Fruit fly (Drosophila melanogaster) whole organism, embryonic: ENCODE measurements around the gene CG42711.

ENCODE experiments used
- Aef1 ChIP-seq: fragments of 200-800 bp; sonication (Bioruptor generic); IDR thresholded peaks from 3 replicates; pipeline ENCODE4 v1.3.6; 2022; ENCODE audit warnings: missing biosample characterization, missing genetic modification characterization
- Atf-2 ChIP-seq: fragments of 200-800 bp; sonication (Bioruptor generic); optimal IDR thresholded peaks from 2 replicates; lab custom pipeline; 2016; ENCODE audit warnings: missing biosample characterization, missing genetic modification characterization
- C15 ChIP-seq: fragments of 200-800 bp; sonication (Bioruptor generic); IDR thresholded peaks from 3 replicates; pipeline ENCODE4 v1.3.6; 2022; ENCODE audit warnings: missing biosample characterization, missing genetic modification characterization
- CG10267 ChIP-seq: fragments of 200-800 bp; sonication (Bioruptor generic); optimal IDR thresholded peaks from 2 replicates; lab custom pipeline; 2018; ENCODE audit warnings: missing biosample characterization, mild to moderate bottlenecking, missing genetic modification characterization, moderate library complexity
- CG15269 ChIP-seq: fragments of 200-800 bp; sonication (Bioruptor generic); optimal IDR thresholded peaks from 2 replicates; lab custom pipeline; 2018; ENCODE audit warnings: missing biosample characterization, mild to moderate bottlenecking, missing genetic modification characterization, moderate library complexity
- CG1603 ChIP-seq: fragments of 200-800 bp; sonication (Bioruptor generic); optimal IDR thresholded peaks from 2 replicates; lab custom pipeline; 2019; ENCODE audit warnings: missing biosample characterization, mild to moderate bottlenecking, missing genetic modification characterization, moderate library complexity
- CG16815 ChIP-seq: fragments of 200-800 bp; sonication (Bioruptor generic); optimal IDR thresholded peaks from 3 replicates; lab custom pipeline; 2017; ENCODE audit warnings: missing biosample characterization, mild to moderate bottlenecking, missing genetic modification characterization
- CG18764 ChIP-seq: fragments of 200-800 bp; sonication (Bioruptor generic); optimal IDR thresholded peaks from 3 replicates; lab custom pipeline; 2016; ENCODE audit warnings: missing biosample characterization, missing genetic modification characterization
- CG2199 ChIP-seq: fragments of 200-800 bp; sonication (Bioruptor generic); IDR thresholded peaks from 3 replicates; pipeline ENCODE4 v1.3.6; 2022; ENCODE audit warnings: missing biosample characterization, missing genetic modification characterization
- CG7556 ChIP-seq: fragments of 200-800 bp; sonication (Bioruptor generic); optimal IDR thresholded peaks from 2 replicates; lab custom pipeline; 2017; ENCODE audit warnings: missing biosample characterization, mild to moderate bottlenecking, missing genetic modification characterization
- CG9797 ChIP-seq: fragments of 200-800 bp; sonication (Bioruptor generic); optimal IDR thresholded peaks from 3 replicates; lab custom pipeline; 2018; ENCODE audit warnings: missing biosample characterization, mild to moderate bottlenecking, missing genetic modification characterization
- CG9876 ChIP-seq: fragments of 200-800 bp; sonication (Bioruptor generic); optimal IDR thresholded peaks from 2 replicates; lab custom pipeline; 2016; ENCODE audit warnings: missing biosample characterization, missing genetic modification characterization
- CHES-1-like ChIP-seq: fragments of 200-800 bp; sonication (Bioruptor generic); optimal IDR thresholded peaks from 2 replicates; lab custom pipeline; 2016; ENCODE audit warnings: missing biosample characterization, missing genetic modification characterization
- CTCF ChIP-seq: fragments of 200-800 bp; sonication (Bioruptor generic); optimal IDR thresholded peaks from 2 replicates; lab custom pipeline; 2017; ENCODE audit warnings: missing biosample characterization, mild to moderate bottlenecking, missing genetic modification characterization, moderate library complexity
- D ChIP-seq, 2 experiments: fragments of 200-800 bp in 1 of 2; fragments of >200 bp in 1 of 2; sonication (Bioruptor generic) in 1 of 2; optimal IDR thresholded peaks; 2 replicates in 1 of 2; 3 replicates in 1 of 2; lab custom pipeline; 2017; ENCODE audit warnings: mild to moderate bottlenecking in 1 of 2, missing biosample characterization in 1 of 2, missing genetic modification characterization in 1 of 2, missing genetic modification reagents in 1 of 2
- Dfd ChIP-seq, 2 experiments: fragments of >200 bp; optimal IDR thresholded peaks; 2 replicates each; lab custom pipeline; 2017; ENCODE audit warnings: missing biosample characterization in 2 of 2, missing genetic modification characterization in 2 of 2
- Eip74EF ChIP-seq, 2 experiments: fragments of 200-800 bp in 1 of 2; fragments of >200 bp in 1 of 2; sonication (Bioruptor generic) in 1 of 2; optimal IDR thresholded peaks; 2 replicates each; lab custom pipeline; 2017 to 2019; ENCODE audit warnings: missing biosample characterization in 2 of 2, missing genetic modification characterization in 2 of 2, mild to moderate bottlenecking in 1 of 2, moderate library complexity in 1 of 2
- Fer1 ChIP-seq: fragments of 200-800 bp; sonication (Bioruptor generic); optimal IDR thresholded peaks from 2 replicates; lab custom pipeline; 2017; ENCODE audit warnings: missing biosample characterization, mild to moderate bottlenecking, missing genetic modification characterization
- GATAe ChIP-seq: fragments of 200-800 bp; sonication (Bioruptor generic); conservative IDR thresholded peaks from 2 replicates; pipeline ENCODE4 v1.3.6; 2022; ENCODE audit warnings: missing biosample characterization, missing genetic modification characterization
- HLH4C ChIP-seq: fragments of 200-800 bp; sonication (Bioruptor generic); IDR thresholded peaks from 3 replicates; pipeline ENCODE4 v1.3.6; 2022; ENCODE audit warnings: missing biosample characterization, missing genetic modification characterization; ENCODE audit not compliant: partially characterized antibody
- HmgD ChIP-seq: fragments of 200-800 bp; sonication (Bioruptor generic); optimal IDR thresholded peaks from 3 replicates; lab custom pipeline; 2016; ENCODE audit warnings: missing biosample characterization, missing genetic modification characterization
- Hr3 ChIP-seq: fragments of 200-800 bp; sonication (Bioruptor generic); optimal IDR thresholded peaks from 3 replicates; lab custom pipeline; 2016; ENCODE audit warnings: missing biosample characterization, missing genetic modification characterization
- Hsf ChIP-seq: fragments of 200-800 bp; sonication (Bioruptor generic); optimal IDR thresholded peaks from 3 replicates; lab custom pipeline; 2016; ENCODE audit warnings: missing biosample characterization, missing genetic modification characterization
- Kr ChIP-seq: fragments of 200-800 bp; sonication (Bioruptor generic); optimal IDR thresholded peaks from 2 replicates; lab custom pipeline; 2017; ENCODE audit warnings: missing biosample characterization, mild to moderate bottlenecking, missing genetic modification characterization
- Optix ChIP-seq: fragments of 200-800 bp; sonication (Bioruptor generic); IDR thresholded peaks from 3 replicates; pipeline ENCODE4 v1.3.6; 2022; ENCODE audit warnings: missing biosample characterization, missing genetic modification characterization
- Pdp1 ChIP-seq, 2 experiments: fragments of 200-800 bp; sonication (Bioruptor generic); optimal IDR thresholded peaks; 3 replicates each; lab custom pipeline; 2016; ENCODE audit warnings: missing biosample characterization in 2 of 2, missing genetic modification characterization in 2 of 2, mild to moderate bottlenecking in 1 of 2, moderate library complexity in 1 of 2
- Side ChIP-seq: fragments of 200-800 bp; sonication (Bioruptor generic); optimal IDR thresholded peaks from 2 replicates; lab custom pipeline; 2016; ENCODE audit warnings: missing biosample characterization, missing genetic modification characterization
- bigmax ChIP-seq: fragments of 200-800 bp; sonication (Bioruptor generic); optimal IDR thresholded peaks from 2 replicates; lab custom pipeline; 2018; ENCODE audit warnings: missing biosample characterization, mild to moderate bottlenecking, missing genetic modification characterization
- bowl ChIP-seq: fragments of 200-800 bp; sonication (Bioruptor generic); IDR thresholded peaks from 2 replicates; pipeline ENCODE4 v1.3.6; 2022; ENCODE audit warnings: missing biosample characterization, missing genetic modification characterization
- btn ChIP-seq: fragments of 200-800 bp; sonication (Bioruptor generic); optimal IDR thresholded peaks from 2 replicates; lab custom pipeline; 2016; ENCODE audit warnings: missing biosample characterization, missing genetic modification characterization
- cad ChIP-seq: fragments of >200 bp; optimal IDR thresholded peaks from 2 replicates; lab custom pipeline; 2017; ENCODE audit warnings: missing biosample characterization, missing genetic modification characterization
- crp ChIP-seq, 2 experiments: fragments of 200-800 bp; sonication (Bioruptor generic); optimal IDR thresholded peaks; 2 replicates in 1 of 2; 3 replicates in 1 of 2; lab custom pipeline; 2017; ENCODE audit warnings: missing biosample characterization in 2 of 2, missing genetic modification characterization in 2 of 2, mild to moderate bottlenecking in 1 of 2, moderate library complexity in 1 of 2
- dmrt11E ChIP-seq: fragments of 200-800 bp; sonication (Bioruptor generic); optimal IDR thresholded peaks from 3 replicates; lab custom pipeline; 2018; ENCODE audit warnings: missing biosample characterization, mild to moderate bottlenecking, missing genetic modification characterization, moderate library complexity
- emc ChIP-seq: fragments of 200-800 bp; sonication (Bioruptor generic); optimal IDR thresholded peaks from 2 replicates; lab custom pipeline; 2016; ENCODE audit warnings: missing biosample characterization, missing genetic modification characterization
- ftz-f1 ChIP-seq: fragments of 200-800 bp; sonication (Bioruptor generic); optimal IDR thresholded peaks from 2 replicates; lab custom pipeline; 2016; ENCODE audit warnings: missing biosample characterization, missing genetic modification characterization
- gcm ChIP-seq: fragments of 200-800 bp; sonication (Bioruptor generic); optimal IDR thresholded peaks from 2 replicates; lab custom pipeline; 2019; ENCODE audit warnings: missing biosample characterization, mild to moderate bottlenecking, missing genetic modification characterization, moderate library complexity
- grau ChIP-seq: fragments of 200-800 bp; optimal IDR thresholded peaks from 3 replicates; lab custom pipeline; 2019; ENCODE audit warnings: missing biosample characterization, mild to moderate bottlenecking, missing genetic modification characterization, moderate library complexity
- gsb-n ChIP-seq: fragments of 200-800 bp; sonication (Bioruptor generic); optimal IDR thresholded peaks from 3 replicates; lab custom pipeline; 2018; ENCODE audit warnings: missing biosample characterization, mild to moderate bottlenecking, missing genetic modification characterization
- ham ChIP-seq: fragments of 200-800 bp; sonication (Bioruptor generic); IDR thresholded peaks from 2 replicates; pipeline ENCODE4 v1.3.6; 2022; ENCODE audit warnings: missing biosample characterization, missing genetic modification characterization
- lov ChIP-seq, 2 experiments: fragments of 200-800 bp in 1 of 2; fragments of >200 bp in 1 of 2; sonication (Bioruptor generic) in 1 of 2; IDR thresholded peaks in 1 of 2; optimal IDR thresholded peaks in 1 of 2; 2 replicates in 1 of 2; 3 replicates in 1 of 2; pipeline versions ENCODE4 v1.3.6 to Lab custom; 2017 to 2022; ENCODE audit warnings: missing biosample characterization in 1 of 2, missing genetic modification characterization in 1 of 2
- prd ChIP-seq, 3 experiments: fragments of >200 bp in 2 of 3; fragments of 200-800 bp in 1 of 3; sonication (Bioruptor generic) in 1 of 3; optimal IDR thresholded peaks in 2 of 3; IDR thresholded peaks in 1 of 3; 2 replicates in 2 of 3; 3 replicates in 1 of 3; pipeline versions ENCODE4 v1.3.6 to Lab custom; 2017 to 2022; ENCODE audit warnings: missing biosample characterization in 1 of 3, missing genetic modification characterization in 1 of 3
- sisA ChIP-seq: fragments of 200-800 bp; sonication (Bioruptor generic); IDR thresholded peaks from 2 replicates; pipeline ENCODE4 v1.3.6; 2022; ENCODE audit warnings: missing biosample characterization, missing genetic modification characterization
- slbo ChIP-seq: fragments of 200-800 bp; sonication (Bioruptor generic); IDR thresholded peaks from 2 replicates; pipeline ENCODE4 v1.3.6; 2022; ENCODE audit warnings: missing biosample characterization, missing genetic modification characterization
- stc ChIP-seq: fragments of 200-800 bp; sonication (Bioruptor generic); IDR thresholded peaks from 2 replicates; pipeline ENCODE4 v1.3.6; 2022; ENCODE audit warnings: missing biosample characterization, missing genetic modification characterization
- stwl ChIP-seq: fragments of 200-800 bp; sonication (Bioruptor generic); optimal IDR thresholded peaks from 3 replicates; lab custom pipeline; 2018; ENCODE audit warnings: missing biosample characterization, mild to moderate bottlenecking, missing genetic modification characterization, moderate library complexity
- twi ChIP-seq: fragments of 200-800 bp; optimal IDR thresholded peaks from 2 replicates; lab custom pipeline; 2019; ENCODE audit warnings: missing biosample characterization, mild to moderate bottlenecking, missing genetic modification characterization, moderate library complexity
- unc-4 ChIP-seq: fragments of 200-800 bp; sonication (Bioruptor generic); IDR thresholded peaks from 2 replicates; pipeline ENCODE4 v1.3.6; 2022; ENCODE audit warnings: missing biosample characterization, missing genetic modification characterization; ENCODE audit not compliant: partially characterized antibody
- vvl ChIP-seq: fragments of 200-800 bp; sonication (Bioruptor generic); IDR thresholded peaks from 2 replicates; pipeline ENCODE4 v1.3.6; 2022; ENCODE audit warnings: missing biosample characterization, missing genetic modification characterization

Gene CG42711

dm6 chr2L:13905072-13905847 lies 25.9 kb downstream of the CG42711 start, which contains the start of gene Ance (continued):
- peak; percentile 23 for TF ChIP-seq Hr3 (GFP tag; lab: Kevin White, UChicago)
- no peak for TF ChIP-seq twi (tag; lab: Kevin White, UChicago)
- TF ChIP-seq Optix = no peak
- TF ChIP-seq Pdp1 (GFP tag; optimal IDR thresholded peaks at IDR 0.05; lab: Kevin White, UChicago) = peak in 1 of 2 experiments; percentile 0
- no peak for TF ChIP-seq sisA (GFP tag; lab: Robert Waterston, UW)
- TF ChIP-seq lov (optimal IDR thresholded peaks at IDR 0.05; lab: Kevin White, UChicago) = no peak
- TF ChIP-seq lov (GFP tag; IDR thresholded peaks at IDR 0.05; lab: Robert Waterston, UW) = no peak
- no peak for TF ChIP-seq ham (GFP tag; lab: Robert Waterston, UW)
- TF ChIP-seq vvl (GFP tag; lab: Robert Waterston, UW) = peak; percentile 65
- TF ChIP-seq CG9876 = no peak
- no peak for TF ChIP-seq Fer1 (GFP tag; lab: Kevin White, UChicago)
- TF ChIP-seq Eip74EF (GFP tag; optimal IDR thresholded peaks at IDR 0.05; lab: Kevin White, UChicago) = peak in 1 of 2 experiments; percentile 62
- TF ChIP-seq D (optimal IDR thresholded peaks at IDR 0.05; lab: Kevin White, UChicago) = no peak
- no peak for TF ChIP-seq D (GFP tag; optimal IDR thresholded peaks at IDR 0.05; lab: Kevin White, UChicago)
- no peak for TF ChIP-seq cad (GFP tag; lab: Kevin White, UChicago)
- TF ChIP-seq CG9797 (GFP tag; lab: Kevin White, UChicago) = no peak
- no peak for TF ChIP-seq CG1603
- TF ChIP-seq CG15269 = peak; percentile 51
- TF ChIP-seq grau (tag; lab: Kevin White, UChicago) = peak; percentile 71
- no peak for TF ChIP-seq btn
- no peak for TF ChIP-seq CG2199
- no peak for TF ChIP-seq CTCF (GFP tag; lab: Kevin White, UChicago)
- TF ChIP-seq CG7556 (GFP tag; lab: Kevin White, UChicago) = peak; percentile 46
- no peak for TF ChIP-seq emc
- TF ChIP-seq gsb-n (tag; lab: Kevin White, UChicago) = peak; percentile 43
- TF ChIP-seq prd (optimal IDR thresholded peaks at IDR 0.05; lab: Kevin White, UChicago) = no peak
- peak; percentile 73 for TF ChIP-seq prd (GFP tag; IDR thresholded peaks at IDR 0.05; lab: Robert Waterston, UW)
- no peak for TF ChIP-seq CHES-1-like (GFP tag; lab: Kevin White, UChicago)
- no peak for TF ChIP-seq stwl (tag; lab: Kevin White, UChicago)
- TF ChIP-seq Atf-2 (GFP tag; lab: Kevin White, UChicago) = no peak
- no peak; the same call in 1 of the 2 replicates for TF ChIP-seq GATAe (GFP tag; lab: Robert Waterston, UW)
- TF ChIP-seq HLH4C (GFP tag; lab: Robert Waterston, UW) = no peak
- TF ChIP-seq gcm (GFP tag; lab: Kevin White, UChicago) = no peak
- TF ChIP-seq HmgD (GFP tag; lab: Kevin White, UChicago) = no peak
- TF ChIP-seq bowl (GFP tag; lab: Robert Waterston, UW) = no peak
- TF ChIP-seq Aef1 (GFP tag; lab: Robert Waterston, UW) = no peak
- TF ChIP-seq Kr (GFP tag; lab: Kevin White, UChicago) = no peak
- no peak for TF ChIP-seq Hsf (GFP tag; lab: Kevin White, UChicago)
- peak; percentile 46 for TF ChIP-seq dmrt11E
- TF ChIP-seq CG16815 (GFP tag; lab: Kevin White, UChicago) = peak; percentile 12
- TF ChIP-seq CG18764 (GFP tag; lab: Kevin White, UChicago) = no peak
- TF ChIP-seq CG10267 (tag; lab: Kevin White, UChicago) = no peak
- TF ChIP-seq ftz-f1 (GFP tag; lab: Kevin White, UChicago) = no peak
- no peak for TF ChIP-seq Side (GFP tag; lab: Kevin White, UChicago)
- TF ChIP-seq crp (GFP tag; optimal IDR thresholded peaks at IDR 0.05; lab: Kevin White, UChicago) = no peak
- TF ChIP-seq stc (GFP tag; lab: Robert Waterston, UW) = no peak
- no peak for TF ChIP-seq C15 (GFP tag; lab: Robert Waterston, UW)
- peak; percentile 69 for TF ChIP-seq slbo (GFP tag; lab: Robert Waterston, UW)
- TF ChIP-seq unc-4 (GFP tag; lab: Robert Waterston, UW) = 0 out of 2 replicates have a peak, but pooled peaks have one; percentile 21
- no peak for TF ChIP-seq bigmax
- TF ChIP-seq Dfd (GFP tag; optimal IDR thresholded peaks at IDR 0.05; lab: Kevin White, UChicago) = no peak
